Worm (Caenorhabditis elegans): ENCODE measurements around the gene fbxa-169.

fbxa-169 gene

DNA sequence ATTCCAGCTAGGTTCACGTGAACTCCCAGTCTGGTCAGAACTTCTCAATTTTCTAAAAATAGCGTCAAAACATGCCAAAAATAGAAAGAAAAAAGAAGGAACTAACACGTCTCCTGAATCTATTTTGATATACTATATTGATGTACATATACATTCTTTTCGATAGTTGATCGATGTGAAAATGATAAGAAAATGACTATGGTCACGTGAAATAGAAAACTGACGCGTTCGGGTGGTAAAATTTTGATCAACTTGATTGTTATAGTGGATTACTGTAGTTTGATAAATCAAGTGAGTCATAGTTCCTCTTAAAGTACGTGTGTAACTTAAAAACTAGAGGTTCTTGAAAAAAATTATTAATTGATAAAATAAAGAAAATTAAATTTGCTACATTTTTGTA lies 16.1 kb downstream of the fbxa-169 start (continued):
- TF ChIP-seq nhr-25 (tag; optimal IDR thresholded peaks at IDR 0.05; ENCODE audit: borderline replicate concordance, insufficient read depth) (no peak), nhr-77 (tag; optimal IDR thresholded peaks at IDR 0.05) (peak; percentile 56), zip-2 (tag; optimal IDR thresholded peaks at IDR 0.05) (no peak), daf-16 (GFP tag; optimal IDR thresholded peaks at IDR 0.05) (no peak), daf-16 (tag; optimal IDR thresholded peaks at IDR 0.05) (peak; percentile 54), nhr-11 (tag; optimal IDR thresholded peaks at IDR 0.05) (no peak), skn-1 (tag; optimal IDR thresholded peaks at IDR 0.05) (no peak)

DNA sequence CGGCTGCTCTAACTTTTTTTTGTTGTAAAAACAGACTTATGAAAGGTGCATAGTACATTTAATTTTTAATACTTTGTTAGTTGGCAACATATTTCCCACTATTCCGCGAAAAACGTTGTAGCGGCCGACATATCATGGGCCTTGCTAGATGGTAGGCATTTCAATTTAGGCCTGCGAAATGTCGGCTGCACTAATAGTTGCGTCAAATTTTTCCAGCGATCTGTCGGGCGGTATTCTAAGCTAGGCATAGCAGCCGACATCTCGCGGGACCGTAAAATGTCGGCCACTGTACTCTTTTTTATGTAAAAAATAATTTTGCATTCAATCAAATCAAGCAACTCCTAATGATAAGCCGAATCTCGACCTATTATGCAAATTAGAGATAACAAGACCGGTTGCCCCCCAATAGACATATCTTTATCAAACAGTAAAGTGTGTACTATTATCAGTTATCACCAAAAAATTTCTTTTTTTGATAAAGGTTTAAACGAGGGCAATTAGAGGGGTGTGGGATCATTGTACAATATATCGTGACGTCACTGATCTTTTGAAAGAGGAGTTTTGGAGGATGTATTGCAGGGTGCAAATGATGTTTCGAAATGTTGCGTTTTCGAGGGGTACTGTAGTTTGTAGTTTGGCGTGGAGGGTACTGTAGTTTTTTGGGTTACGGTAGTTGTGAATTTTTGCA lies 16.8 kb downstream of the fbxa-169 start:
- no peak for TF ChIP-seq jun-1 (tag; optimal IDR thresholded peaks at IDR 0.05)
- TF ChIP-seq nhr-11 (tag; optimal IDR thresholded peaks at IDR 0.05): no peak
- no peak for TF ChIP-seq madf-5 (GFP tag; IDR thresholded peaks at IDR 0.05)
- no peak for TF ChIP-seq zfp-2 (tag; optimal IDR thresholded peaks at IDR 0.05)
- no peak for TF ChIP-seq zag-1 (tag; optimal IDR thresholded peaks at IDR 0.05)
- TF ChIP-seq duxl-1 (tag; optimal IDR thresholded peaks at IDR 0.05; ENCODE audit: poor library complexity): no peak
- peak; percentile 93 for TF ChIP-seq dve-1 (tag; optimal IDR thresholded peaks at IDR 0.05; ENCODE audit: insufficient read depth)
- no peak for TF ChIP-seq rbr-2 (tag; optimal IDR thresholded peaks at IDR 0.05)
- TF ChIP-seq tra-1 (GFP tag; IDR thresholded peaks at IDR 0.05): no peak
- TF ChIP-seq nhr-48 (tag; optimal IDR thresholded peaks at IDR 0.05): peak; percentile 88
- TF ChIP-seq spr-1 (tag; optimal IDR thresholded peaks at IDR 0.05): no peak
- TF ChIP-seq gei-8 (GFP tag; optimal IDR thresholded peaks at IDR 0.05): no peak
- no peak for TF ChIP-seq nhr-41 (GFP tag; IDR thresholded peaks at IDR 0.05)
- TF ChIP-seq Y105C5A.15 (GFP tag; IDR thresholded peaks at IDR 0.05): no peak
- no peak for TF ChIP-seq ztf-11 (tag; optimal IDR thresholded peaks at IDR 0.05)
- TF ChIP-seq F10B5.3 (tag; optimal IDR thresholded peaks at IDR 0.05): no peak
- no peak for TF ChIP-seq arid-1 (GFP tag; conservative IDR thresholded peaks at IDR 0.05)
- no peak for TF ChIP-seq Y75B8A.6 (GFP tag; IDR thresholded peaks at IDR 0.05)
- peak; percentile 8 for TF ChIP-seq mep-1 (tag; optimal IDR thresholded peaks at IDR 0.05)
- no peak for TF ChIP-seq hif-1 (tag; optimal IDR thresholded peaks at IDR 0.05)
- TF ChIP-seq hlh-11 (tag; optimal IDR thresholded peaks at IDR 0.05): peak; percentile 81
- no peak for TF ChIP-seq mes-2 (tag; optimal IDR thresholded peaks at IDR 0.05; ENCODE audit: poor library complexity, severe bottlenecking)
- no peak for TF ChIP-seq daf-16 (GFP tag; optimal IDR thresholded peaks at IDR 0.05)
- TF ChIP-seq daf-16 (tag; optimal IDR thresholded peaks at IDR 0.05): peak; percentile 88
- no peak for TF ChIP-seq ceh-62 (tag; optimal IDR thresholded peaks at IDR 0.05)
- TF ChIP-seq F37D6.2 (tag; optimal IDR thresholded peaks at IDR 0.05): no peak
- no peak for TF ChIP-seq lin-15B (tag; optimal IDR thresholded peaks at IDR 0.05)
- no peak for TF ChIP-seq F26F4.8 (GFP tag; conservative IDR thresholded peaks at IDR 0.05)
- peak; percentile 82 for TF ChIP-seq nhr-28 (tag; optimal IDR thresholded peaks at IDR 0.05)
- TF ChIP-seq snpc-1.2 (GFP tag; IDR thresholded peaks at IDR 0.05): no peak
- TF ChIP-seq zip-2 (tag; optimal IDR thresholded peaks at IDR 0.05): no peak
- no peak for TF ChIP-seq ceh-28 (tag; optimal IDR thresholded peaks at IDR 0.05)
- no peak for TF ChIP-seq nhr-25 (tag; optimal IDR thresholded peaks at IDR 0.05; ENCODE audit: borderline replicate concordance, insufficient read depth)
- TF ChIP-seq madf-9 (GFP tag; conservative IDR thresholded peaks at IDR 0.05): no peak
- no peak for TF ChIP-seq cey-2 (tag; optimal IDR thresholded peaks at IDR 0.05; ENCODE audit: borderline replicate concordance, insufficient read depth)
- no peak for TF ChIP-seq aly-2 (tag; optimal IDR thresholded peaks at IDR 0.05)
- TF ChIP-seq R02D3.7 (tag; optimal IDR thresholded peaks at IDR 0.05): no peak
- peak; percentile 67 for TF ChIP-seq php-3 (GFP tag; IDR thresholded peaks at IDR 0.05)
- no peak for TF ChIP-seq hmg-1.1 (GFP tag; IDR thresholded peaks at IDR 0.05)
- TF ChIP-seq dmd-8 (GFP tag; IDR thresholded peaks at IDR 0.05): no peak
- no peak for TF ChIP-seq spr-3 (GFP tag; optimal IDR thresholded peaks at IDR 0.05)
- TF ChIP-seq unc-39 (tag; optimal IDR thresholded peaks at IDR 0.05): no peak
- no peak for TF ChIP-seq vab-7 (GFP tag; IDR thresholded peaks at IDR 0.05)
- TF ChIP-seq D1046.2 (GFP tag; IDR thresholded peaks at IDR 0.05): no peak
- TF ChIP-seq dpl-1 (GFP tag; optimal IDR thresholded peaks at IDR 0.05): no peak
- TF ChIP-seq ceh-44 (GFP tag; IDR thresholded peaks at IDR 0.05): no peak

Data from whole organism, L4 larva.